Fruit fly (Drosophila melanogaster): ENCODE results near the gene Itgbn.

DNA sequence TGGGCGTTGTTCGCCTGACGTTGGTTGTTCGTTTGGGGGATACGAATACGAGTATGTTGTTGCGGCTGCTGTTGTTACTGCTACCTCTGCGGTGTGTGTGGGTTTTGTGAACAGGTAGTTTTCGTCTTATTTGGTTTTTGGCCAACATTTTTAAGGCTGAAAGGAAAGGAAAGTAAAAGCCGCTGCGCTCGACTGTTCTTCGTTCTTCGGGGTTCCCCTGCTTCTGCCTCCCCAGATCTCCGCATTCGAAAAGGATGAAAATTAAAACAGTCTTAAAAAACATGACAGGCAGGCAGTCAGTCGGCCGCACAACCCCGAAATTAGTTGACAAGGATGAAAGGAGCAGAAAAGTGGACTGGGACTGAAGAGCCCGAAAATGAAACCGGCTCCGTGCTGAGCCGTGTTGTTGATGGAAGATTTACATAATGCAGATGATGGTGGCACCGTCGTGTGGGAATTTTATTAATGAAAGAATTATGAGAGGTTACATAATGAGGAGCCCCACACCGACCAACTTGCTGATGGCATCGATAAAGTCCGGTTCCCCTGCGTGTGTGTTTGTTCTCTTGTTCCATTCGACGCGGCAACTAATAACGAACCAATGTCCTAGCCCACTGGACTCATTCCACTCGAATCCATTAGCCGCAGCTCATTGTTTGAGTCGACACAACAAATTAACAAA lies 28.7 kb upstream of the Itgbn start:
- no peak for TF ChIP-seq CG8301 (tag; optimal IDR thresholded peaks at IDR 0.05)
- TF ChIP-seq EcR (GFP tag; optimal IDR thresholded peaks at IDR 0.05), result no peak
- TF ChIP-seq CG14655 (GFP tag; optimal IDR thresholded peaks at IDR 0.05), result no peak

Measured in whole organism, pupa.